Worm (Caenorhabditis elegans) whole organism, L3 larva: Measurements from ENCODE around the gene T25D3.4.

Experiments
- elt-1 ChIP-seq: fragments of 150-350 bp; optimal IDR thresholded peaks from 2 replicates; lab custom pipeline; 2014; ENCODE audit warnings: missing biosample characterization, missing genetic modification characterization
- hmg-11 ChIP-seq: sonication (generic microtip); optimal IDR thresholded peaks from 2 replicates; lab custom pipeline; 2016; ENCODE audit warnings: missing genetic modification characterization, missing compliant biosample characterization
- nfya-1 ChIP-seq: sonication (generic microtip); optimal IDR thresholded peaks from 2 replicates; lab custom pipeline; 2017; ENCODE audit warnings: missing genetic modification characterization, mild to moderate bottlenecking, missing compliant biosample characterization, antibody characterized with exemption, moderate library complexity; ENCODE audit not compliant: insufficient read depth
- pha-4 ChIP-seq: fragments of 150-350 bp; optimal IDR thresholded peaks from 2 replicates; lab custom pipeline; 2014; ENCODE audit warnings: missing biosample characterization, missing genetic modification reagents, missing genetic modification characterization
- zag-1 ChIP-seq: fragments of 150-350 bp; optimal IDR thresholded peaks from 2 replicates; lab custom pipeline; 2014; ENCODE audit warnings: missing biosample characterization, missing genetic modification characterization

ce11 chrII:196685-197084, 49.7 kb downstream of the T25D3.4 start, which contains the start of gene chs-2:
- TF ChIP-seq zag-1 (tag; lab: Kevin White, UChicago) (no peak), hmg-11 (tag; lab: Kevin White, UChicago) (no peak), elt-1 (tag; lab: Kevin White, UChicago) (no peak), pha-4 (no peak), nfya-1 (tag; lab: Kevin White, UChicago) (no peak)
